Worm (Caenorhabditis elegans) whole organism, L4/young adult: Measurements from ENCODE around the gene B0393.9.

Experiments
- W03F9.2 ChIP-seq: fragments of 150-350 bp; optimal IDR thresholded peaks from 2 replicates; lab custom pipeline; 2014; ENCODE audit warnings: missing biosample characterization, missing genetic modification characterization
- dao-5 ChIP-seq: sonication (generic microtip); optimal IDR thresholded peaks from 2 replicates; lab custom pipeline; 2016; ENCODE audit warnings: missing genotype, missing genetic modification characterization, moderate library complexity, missing compliant biosample characterization
- him-1 ChIP-seq: sonication (generic microtip); optimal IDR thresholded peaks from 2 replicates; lab custom pipeline; 2016; ENCODE audit warnings: missing genotype, missing genetic modification reagents, missing genetic modification characterization, missing compliant biosample characterization

DNA sequence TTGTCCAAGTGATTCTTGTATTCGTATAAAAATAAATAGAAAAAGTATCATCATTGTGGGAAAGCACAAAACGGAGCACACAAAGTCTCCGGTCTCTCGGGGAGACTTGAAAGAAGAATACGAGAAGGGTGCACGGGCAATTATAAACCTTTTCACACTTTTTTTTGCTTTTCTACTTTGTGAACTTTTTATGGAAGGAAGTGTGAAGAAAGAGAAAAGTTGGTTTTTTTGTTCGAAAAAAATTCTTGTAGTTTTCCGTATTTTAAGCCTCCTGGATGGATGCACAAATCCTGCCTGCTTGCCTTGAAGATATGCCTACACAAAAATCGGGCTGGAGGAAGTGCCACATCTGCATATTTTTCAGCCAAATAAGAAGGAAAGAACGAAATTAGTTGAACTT lies 2.0 kb downstream of the B0393.9 start, which contains the start of gene B0393.7:
- TF ChIP-seq W03F9.2 (tag; lab: Kevin White, UChicago) (no peak), dao-5 (tag; lab: Kevin White, UChicago) (no peak), him-1 (tag; lab: Kevin White, UChicago) (no peak)
